Fruit fly (Drosophila melanogaster) whole organism, prepupa: ENCODE measurements around the gene CG4213.
A peak's percentile ranks its signal among the peaks of the same experiment; 100 is the strongest.

Experiments
- Blimp-1 ChIP-seq: fragments of 200-800 bp; sonication (Bioruptor generic); optimal IDR thresholded peaks from 3 replicates; lab custom pipeline; 2017; ENCODE audit warnings: missing biosample characterization, missing genetic modification characterization, mild to moderate bottlenecking, moderate library complexity, missing genetic modification reagents
- CG10631 ChIP-seq: fragments of 200-800 bp; sonication (Bioruptor generic); optimal IDR thresholded peaks from 2 replicates; lab custom pipeline; 2016; ENCODE audit warnings: missing biosample characterization, missing genetic modification characterization
- CG10669 ChIP-seq: fragments of 200-800 bp; sonication (Bioruptor generic); optimal IDR thresholded peaks from 3 replicates; lab custom pipeline; 2018; ENCODE audit warnings: missing biosample characterization, mild to moderate bottlenecking, missing genetic modification characterization, moderate library complexity
- CG11294 ChIP-seq: fragments of 200-800 bp; sonication (Bioruptor generic); IDR thresholded peaks from 2 replicates; pipeline ENCODE4 v1.3.6; 2022; ENCODE audit warnings: missing biosample characterization, missing genetic modification characterization
- CG11762 ChIP-seq: fragments of 200-800 bp; sonication (Bioruptor generic); optimal IDR thresholded peaks from 3 replicates; lab custom pipeline; 2016; ENCODE audit warnings: missing biosample characterization, missing genetic modification characterization; ENCODE audit not compliant: insufficient read depth
- CG1621 ChIP-seq: fragments of 200-800 bp; sonication (Bioruptor generic); optimal IDR thresholded peaks from 3 replicates; lab custom pipeline; 2018; ENCODE audit warnings: missing biosample characterization, mild to moderate bottlenecking, missing genetic modification characterization
- CG31627 ChIP-seq: fragments of 200-800 bp; sonication (Bioruptor generic); optimal IDR thresholded peaks from 3 replicates; lab custom pipeline; 2016; ENCODE audit warnings: missing biosample characterization, missing genetic modification characterization
- CG32006 ChIP-seq: fragments of 200-800 bp; sonication (Bioruptor generic); optimal IDR thresholded peaks from 3 replicates; lab custom pipeline; 2017; ENCODE audit warnings: missing biosample characterization, mild to moderate bottlenecking, missing genetic modification characterization
- CG34406 ChIP-seq: fragments of 200-800 bp; sonication (Bioruptor generic); optimal IDR thresholded peaks from 3 replicates; lab custom pipeline; 2016; ENCODE audit warnings: missing biosample characterization, missing genetic modification characterization
- CG4318 ChIP-seq: fragments of 200-800 bp; sonication (Bioruptor generic); optimal IDR thresholded peaks from 3 replicates; lab custom pipeline; 2017; ENCODE audit warnings: missing biosample characterization, mild to moderate bottlenecking, missing genetic modification characterization
- CG6276 ChIP-seq: fragments of 200-800 bp; sonication (Bioruptor generic); optimal IDR thresholded peaks from 2 replicates; lab custom pipeline; 2017; ENCODE audit warnings: missing biosample characterization, mild to moderate bottlenecking, missing genetic modification characterization
- CG6792 ChIP-seq: fragments of 200-800 bp; sonication (Bioruptor generic); optimal IDR thresholded peaks from 3 replicates; lab custom pipeline; 2016; ENCODE audit warnings: missing biosample characterization, missing genetic modification characterization
- CG6854 ChIP-seq: fragments of 200-800 bp; sonication (Bioruptor generic); optimal IDR thresholded peaks from 2 replicates; lab custom pipeline; 2017; ENCODE audit warnings: missing biosample characterization, mild to moderate bottlenecking, missing genetic modification characterization
- CG7368 ChIP-seq: fragments of 200-800 bp; sonication (Bioruptor generic); optimal IDR thresholded peaks from 3 replicates; lab custom pipeline; 2016; ENCODE audit warnings: missing biosample characterization, missing genetic modification characterization
- CG8119 ChIP-seq: fragments of 200-800 bp; sonication (Bioruptor generic); IDR thresholded peaks from 3 replicates; pipeline ENCODE4 v1.3.6; 2022; ENCODE audit warnings: missing biosample characterization, missing genetic modification characterization
- CG9139 ChIP-seq: fragments of 200-800 bp; sonication (Bioruptor generic); optimal IDR thresholded peaks from 3 replicates; lab custom pipeline; 2017; ENCODE audit warnings: missing biosample characterization, mild to moderate bottlenecking, missing genetic modification characterization
- Eip75B ChIP-seq: fragments of 200-800 bp; sonication (Bioruptor generic); optimal IDR thresholded peaks from 3 replicates; lab custom pipeline; 2016; ENCODE audit warnings: missing biosample characterization, missing genetic modification characterization
- Eip78C ChIP-seq: fragments of 200-800 bp; sonication (Bioruptor generic); peaks from one replicate; lab custom pipeline; 2016; ENCODE audit warnings: missing biosample characterization, missing genetic modification characterization
- Ets21C ChIP-seq: fragments of 200-800 bp; sonication (Bioruptor generic); optimal IDR thresholded peaks from 3 replicates; lab custom pipeline; 2016; ENCODE audit warnings: missing biosample characterization, missing genetic modification characterization
- Ets96B ChIP-seq: fragments of 200-800 bp; optimal IDR thresholded peaks from 2 replicates; lab custom pipeline; 2019; ENCODE audit warnings: missing biosample characterization, mild to moderate bottlenecking, missing genetic modification characterization, moderate library complexity
- Gug ChIP-seq: fragments of 200-800 bp; sonication (Bioruptor generic); IDR thresholded peaks from 2 replicates; pipeline ENCODE4 v1.3.6; 2022; ENCODE audit warnings: missing biosample characterization, missing genetic modification characterization
- Hr4 ChIP-seq: fragments of 200-800 bp; sonication (Bioruptor generic); optimal IDR thresholded peaks from 3 replicates; lab custom pipeline; 2016; ENCODE audit warnings: missing biosample characterization, missing genetic modification characterization
- Met ChIP-seq: fragments of 200-800 bp; sonication (Bioruptor generic); optimal IDR thresholded peaks from 3 replicates; lab custom pipeline; 2016; ENCODE audit warnings: missing biosample characterization, missing genetic modification characterization
- Smox ChIP-seq: fragments of 200-800 bp; sonication (Bioruptor generic); optimal IDR thresholded peaks from 3 replicates; lab custom pipeline; 2016; ENCODE audit warnings: missing biosample characterization, missing genetic modification characterization
- Sox102F ChIP-seq: fragments of 200-800 bp; sonication (Bioruptor generic); optimal IDR thresholded peaks from 2 replicates; lab custom pipeline; 2016; ENCODE audit warnings: missing biosample characterization, mild to moderate bottlenecking, missing genetic modification characterization
- Sox14 ChIP-seq: fragments of 200-800 bp; sonication (Bioruptor generic); optimal IDR thresholded peaks from 3 replicates; lab custom pipeline; 2016; ENCODE audit warnings: missing biosample characterization, missing genetic modification characterization
- Sox15 ChIP-seq: fragments of 200-800 bp; sonication (Bioruptor generic); optimal IDR thresholded peaks from 3 replicates; lab custom pipeline; 2016; ENCODE audit warnings: missing biosample characterization, missing genetic modification characterization
- achi ChIP-seq: fragments of 200-800 bp; sonication (Bioruptor generic); optimal IDR thresholded peaks from 3 replicates; lab custom pipeline; 2016; ENCODE audit warnings: missing biosample characterization, missing genetic modification characterization
- acj6 ChIP-seq: fragments of 200-800 bp; sonication (Bioruptor generic); optimal IDR thresholded peaks from 3 replicates; lab custom pipeline; 2016; ENCODE audit warnings: missing biosample characterization, missing genetic modification characterization
- cyc ChIP-seq: fragments of 200-800 bp; sonication (Bioruptor generic); optimal IDR thresholded peaks from 3 replicates; lab custom pipeline; 2016; ENCODE audit warnings: missing biosample characterization, missing genetic modification characterization
- dsx ChIP-seq: fragments of 200-800 bp; optimal IDR thresholded peaks from 3 replicates; lab custom pipeline; 2019; ENCODE audit warnings: missing biosample characterization, mild to moderate bottlenecking, missing genetic modification characterization, moderate library complexity; ENCODE audit not compliant: poor library complexity, severe bottlenecking
- eg ChIP-seq: fragments of 200-800 bp; sonication (Bioruptor generic); IDR thresholded peaks from 3 replicates; pipeline ENCODE4 v1.3.6; 2022; ENCODE audit warnings: missing biosample characterization, missing genetic modification characterization
- fd59A ChIP-seq: fragments of 200-800 bp; sonication (Bioruptor generic); optimal IDR thresholded peaks from 2 replicates; lab custom pipeline; 2017; ENCODE audit warnings: missing biosample characterization, mild to moderate bottlenecking, missing genetic modification characterization, missing genetic modification reagents
- lz ChIP-seq: fragments of 200-800 bp; sonication (Bioruptor generic); optimal IDR thresholded peaks from 3 replicates; lab custom pipeline; 2016; ENCODE audit warnings: missing biosample characterization, missing genetic modification characterization
- salr ChIP-seq, 2 experiments: fragments of 200-800 bp; sonication (Bioruptor generic); optimal IDR thresholded peaks; 3 replicates each; lab custom pipeline; 2016 to 2018; ENCODE audit warnings: missing biosample characterization in 2 of 2, missing genetic modification characterization in 2 of 2, mild to moderate bottlenecking in 1 of 2
- spab ChIP-seq: fragments of 200-800 bp; sonication (Bioruptor generic); optimal IDR thresholded peaks from 2 replicates; lab custom pipeline; 2017; ENCODE audit warnings: missing biosample characterization, mild to moderate bottlenecking, missing genetic modification characterization, missing genetic modification reagents
- ss ChIP-seq, 2 experiments: fragments of 200-800 bp; sonication (Bioruptor generic); optimal IDR thresholded peaks; 2 replicates in 1 of 2; 3 replicates in 1 of 2; lab custom pipeline; 2017 to 2018; ENCODE audit warnings: mild to moderate bottlenecking in 2 of 2, missing biosample characterization in 2 of 2, missing genetic modification characterization in 2 of 2, moderate library complexity in 1 of 2
- svp ChIP-seq: fragments of 200-800 bp; sonication (Bioruptor generic); peaks from one replicate; lab custom pipeline; 2016; ENCODE audit warnings: missing biosample characterization, missing genetic modification characterization
- topi ChIP-seq: fragments of 200-800 bp; sonication (Bioruptor generic); optimal IDR thresholded peaks from 3 replicates; lab custom pipeline; 2016; ENCODE audit warnings: missing biosample characterization, missing genetic modification characterization
- vri ChIP-seq: fragments of 200-800 bp; sonication (Bioruptor generic); optimal IDR thresholded peaks from 3 replicates; lab custom pipeline; 2016; ENCODE audit warnings: missing biosample characterization, mild to moderate bottlenecking, missing genetic modification characterization

Gene CG4213

DNA sequence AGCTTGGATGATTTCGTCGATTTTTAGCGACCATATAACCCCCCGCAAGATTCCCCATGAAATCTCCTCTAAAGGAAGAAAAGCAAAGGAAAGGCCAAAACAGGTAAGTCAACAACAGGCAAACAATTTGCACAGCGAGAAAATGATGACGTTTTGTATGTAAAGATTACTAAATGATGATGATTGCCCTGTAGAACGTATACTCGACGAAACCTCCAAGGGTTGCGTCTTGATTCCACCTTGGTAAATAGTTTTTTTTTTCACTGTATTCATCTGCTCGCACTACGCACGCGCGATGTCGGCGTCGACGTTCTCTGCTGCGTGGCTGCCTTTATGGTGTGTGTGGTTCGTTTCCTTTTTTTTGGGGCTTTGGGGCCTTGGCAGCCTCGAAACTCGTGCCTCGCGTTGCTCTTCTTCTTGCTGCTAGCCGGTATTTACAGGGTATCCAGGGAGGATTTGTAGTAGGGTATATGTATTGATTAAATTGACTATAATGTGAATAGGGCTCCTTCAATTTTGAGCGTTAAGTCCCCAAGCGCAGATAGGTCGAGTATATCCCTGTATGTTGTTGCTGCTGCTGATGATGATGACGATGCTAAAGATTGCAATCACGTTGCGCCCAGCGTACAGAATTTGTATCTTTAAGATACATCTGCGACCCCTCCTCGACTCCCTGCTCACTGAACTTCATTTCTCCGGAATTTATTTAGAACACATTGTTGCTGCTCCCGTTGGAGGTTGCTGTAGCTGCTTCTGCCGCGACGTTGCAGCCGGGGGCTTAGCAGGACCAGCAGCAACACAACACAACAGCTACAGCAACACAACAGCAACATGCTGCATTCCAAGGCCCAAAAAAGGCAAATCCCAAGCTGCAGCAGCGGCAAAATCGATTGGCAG, 25.6 kb upstream of the CG4213 start (continued):
- peak; percentile 96 for TF ChIP-seq dsx (GFP tag; lab: Kevin White, UChicago)
- TF ChIP-seq CG9139 (GFP tag; lab: Kevin White, UChicago), result peak; percentile 87
- peak; percentile 94 for TF ChIP-seq lz
- peak; percentile 78 for TF ChIP-seq CG11294 (GFP tag; lab: Robert Waterston, UW)
- peak; percentile 91 for TF ChIP-seq CG11762 (GFP tag; lab: Kevin White, UChicago)
- TF ChIP-seq Eip78C (GFP tag; lab: Kevin White, UChicago), result peak; percentile 98
- TF ChIP-seq acj6 (GFP tag; lab: Kevin White, UChicago), result peak; percentile 93
- peak; percentile 96 for TF ChIP-seq eg
- TF ChIP-seq CG6276 (GFP tag; lab: Kevin White, UChicago), result peak; percentile 91
- TF ChIP-seq achi (GFP tag; lab: Kevin White, UChicago), result peak; percentile 93
- TF ChIP-seq Sox14 (GFP tag; lab: Kevin White, UChicago), result peak; percentile 95
- TF ChIP-seq CG31627 (GFP tag; lab: Kevin White, UChicago), result peak; percentile 93
- TF ChIP-seq Eip75B (GFP tag; lab: Kevin White, UChicago), result peak; percentile 96
- peak; percentile 96 for TF ChIP-seq CG32006
- peak; percentile 95 for TF ChIP-seq Smox (GFP tag; lab: Kevin White, UChicago)
- peak; percentile 93 for TF ChIP-seq CG10631 (GFP tag; lab: Kevin White, UChicago)
- TF ChIP-seq Hr4 (GFP tag; lab: Kevin White, UChicago), result peak; percentile 97
- TF ChIP-seq CG6792 (GFP tag; lab: Kevin White, UChicago), result peak; percentile 95
- peak; percentile 93 for TF ChIP-seq topi (GFP tag; lab: Kevin White, UChicago)
- peak; percentile 82 to 89 for TF ChIP-seq salr (GFP tag; optimal IDR thresholded peaks at IDR 0.05; lab: Kevin White, UChicago)
- TF ChIP-seq cyc (GFP tag; lab: Kevin White, UChicago), result peak; percentile 91
- peak; percentile 97 for TF ChIP-seq CG8119 (GFP tag; lab: Robert Waterston, UW)
- TF ChIP-seq Sox15 (GFP tag; lab: Kevin White, UChicago), result peak; percentile 77
- TF ChIP-seq fd59A (GFP tag; lab: Kevin White, UChicago), result peak; percentile 89
- TF ChIP-seq CG1621 (tag; lab: Kevin White, UChicago), result peak; percentile 88
- TF ChIP-seq CG10669 (GFP tag; lab: Kevin White, UChicago), result peak; percentile 86
- peak; percentile 95 for TF ChIP-seq Met (GFP tag; lab: Kevin White, UChicago)
- peak; percentile 80 for TF ChIP-seq Blimp-1 (GFP tag; lab: Kevin White, UChicago)
- TF ChIP-seq svp (GFP tag; lab: Kevin White, UChicago), result peak; percentile 97
- TF ChIP-seq CG7368 (GFP tag; lab: Kevin White, UChicago), result peak; percentile 93
- peak; percentile 91 for TF ChIP-seq CG6854 (GFP tag; lab: Kevin White, UChicago)
- peak; percentile 91 for TF ChIP-seq CG4318 (GFP tag; lab: Kevin White, UChicago)
- peak; percentile 94 for TF ChIP-seq spab (GFP tag; lab: Kevin White, UChicago)

DNA sequence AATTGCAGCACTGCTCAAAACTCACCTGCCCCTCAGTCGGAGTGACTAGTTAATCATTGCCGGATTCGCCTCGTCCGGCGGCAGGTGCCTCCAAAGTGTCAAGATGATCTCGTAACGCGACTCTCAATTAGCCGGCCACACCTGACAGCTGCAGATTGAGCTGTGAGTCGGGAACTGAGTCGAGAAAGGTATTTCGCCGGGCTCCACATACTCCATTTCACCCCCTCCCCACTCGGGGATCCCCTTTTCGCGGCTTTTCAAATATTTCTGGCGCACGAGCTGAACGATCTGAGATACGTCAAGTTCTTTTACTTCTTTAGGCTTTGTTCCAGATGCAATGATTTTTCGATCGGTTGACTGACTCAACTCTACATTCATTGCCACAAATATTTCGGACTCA, 24.5 kb upstream of the CG4213 start:
- TF ChIP-seq spab (GFP tag; lab: Kevin White, UChicago) (no peak), salr (GFP tag; optimal IDR thresholded peaks at IDR 0.05; lab: Kevin White, UChicago) (no peak), ss (GFP tag; optimal IDR thresholded peaks at IDR 0.05; lab: Kevin White, UChicago) (no peak), acj6 (GFP tag; lab: Kevin White, UChicago) (no peak), Ets21C (no peak), Sox14 (GFP tag; lab: Kevin White, UChicago) (no peak), vri (no peak), Sox102F (GFP tag; lab: Kevin White, UChicago) (no peak), Gug (no peak), CG4318 (GFP tag; lab: Kevin White, UChicago) (no peak), Sox15 (GFP tag; lab: Kevin White, UChicago) (no peak), Blimp-1 (GFP tag; lab: Kevin White, UChicago) (no peak), Ets96B (no peak), CG32006 (no peak), lz (no peak), CG34406 (no peak), Hr4 (GFP tag; lab: Kevin White, UChicago) (no peak), eg (no peak)
